Worm (Caenorhabditis elegans) whole organism, L2 larva: Measurements from ENCODE around the gene F59B2.3.

ENCODE experiments used
- C34F6.9 ChIP-seq: fragments of 150-350 bp; optimal IDR thresholded peaks from 2 replicates; lab custom pipeline; 2014; ENCODE audit warnings: missing biosample characterization, missing genetic modification characterization
- F13H6.1 ChIP-seq: sonication (generic microtip); optimal IDR thresholded peaks from 2 replicates; lab custom pipeline; 2016; ENCODE audit warnings: missing genetic modification characterization, missing compliant biosample characterization
- R02D3.7 ChIP-seq: fragments of 150-350 bp; optimal IDR thresholded peaks from 2 replicates; lab custom pipeline; 2014; ENCODE audit warnings: missing biosample characterization, missing genetic modification characterization
- Y55F3AM.14 ChIP-seq: fragments of 200-800 bp; sonication (Bioruptor generic); optimal IDR thresholded peaks from 2 replicates; lab custom pipeline; 2018; ENCODE audit warnings: mild to moderate bottlenecking, missing genetic modification characterization, missing compliant biosample characterization
- ZK546.5 ChIP-seq: sonication (generic microtip); optimal IDR thresholded peaks from 2 replicates; lab custom pipeline; 2017; ENCODE audit warnings: missing biosample characterization, missing genetic modification characterization
- alr-1 ChIP-seq: fragments of 150-350 bp; optimal IDR thresholded peaks from 2 replicates; lab custom pipeline; 2014; ENCODE audit warnings: missing biosample characterization, missing genetic modification characterization
- aly-2 ChIP-seq: fragments of 150-350 bp; optimal IDR thresholded peaks from 2 replicates; lab custom pipeline; 2014; ENCODE audit warnings: missing biosample characterization, missing genetic modification characterization
- ama-1 ChIP-seq: fragments of 150-350 bp; optimal IDR thresholded peaks from 2 replicates; lab custom pipeline; 2018; ENCODE audit warnings: inconsistent platforms
- blmp-1 ChIP-seq: sonication (generic microtip); optimal IDR thresholded peaks from 2 replicates; lab custom pipeline; 2017; ENCODE audit warnings: missing genetic modification characterization, mild to moderate bottlenecking, missing compliant biosample characterization, antibody characterized with exemption, moderate library complexity; ENCODE audit not compliant: insufficient read depth
- ceh-16 ChIP-seq: fragments of 150-350 bp; optimal IDR thresholded peaks from 2 replicates; lab custom pipeline; 2014; ENCODE audit warnings: missing biosample characterization, missing genetic modification characterization
- ceh-82 ChIP-seq: fragments of 150-350 bp; optimal IDR thresholded peaks from 2 replicates; lab custom pipeline; 2014; ENCODE audit warnings: missing biosample characterization, missing genetic modification characterization
- crh-2 ChIP-seq: sonication (generic microtip); optimal IDR thresholded peaks from 2 replicates; lab custom pipeline; 2017; ENCODE audit warnings: missing biosample characterization, missing genetic modification characterization
- dmd-4 ChIP-seq: sonication (generic microtip); optimal IDR thresholded peaks from 2 replicates; lab custom pipeline; 2017; ENCODE audit warnings: missing biosample characterization, missing genetic modification characterization
- egl-27 ChIP-seq: sonication (generic microtip); optimal IDR thresholded peaks from 3 replicates; lab custom pipeline; 2017; ENCODE audit warnings: missing biosample characterization, missing genetic modification reagents, missing genetic modification characterization
- elt-1 ChIP-seq: fragments of 150-350 bp; optimal IDR thresholded peaks from 2 replicates; lab custom pipeline; 2014; ENCODE audit warnings: missing biosample characterization, missing genetic modification characterization
- elt-3 ChIP-seq: sonication (generic microtip); optimal IDR thresholded peaks from 2 replicates; lab custom pipeline; 2017; ENCODE audit warnings: missing biosample characterization, missing genetic modification characterization
- fos-1 ChIP-seq: fragments of 150-350 bp; optimal IDR thresholded peaks from 2 replicates; lab custom pipeline; 2014; ENCODE audit warnings: missing biosample characterization, missing genetic modification characterization
- gmeb-1 ChIP-seq: fragments of 150-350 bp; optimal IDR thresholded peaks from 2 replicates; lab custom pipeline; 2014; ENCODE audit warnings: missing biosample characterization, missing genetic modification characterization
- lin-11 ChIP-seq: fragments of 150-350 bp; sonication (generic microtip); optimal IDR thresholded peaks from 2 replicates; lab custom pipeline; 2014; ENCODE audit warnings: missing biosample characterization, missing genetic modification characterization, inconsistent platforms, mixed read lengths
- lin-13 ChIP-seq: fragments of 150-350 bp; optimal IDR thresholded peaks from 2 replicates; lab custom pipeline; 2014; ENCODE audit warnings: missing biosample characterization, missing genetic modification reagents, missing genetic modification characterization
- lin-39 ChIP-seq: fragments of 150-350 bp; optimal IDR thresholded peaks from 2 replicates; lab custom pipeline; 2014; ENCODE audit warnings: missing biosample characterization, missing genetic modification reagents, missing genetic modification characterization
- lsy-2 ChIP-seq, 2 experiments: fragments of 150-350 bp in 1 of 2; sonication (generic microtip) in 1 of 2; optimal IDR thresholded peaks; 2 replicates each; lab custom pipeline; 2014 to 2017; ENCODE audit warnings: missing biosample characterization in 2 of 2, missing genetic modification characterization in 2 of 2
- mab-5 ChIP-seq: fragments of 150-350 bp; optimal IDR thresholded peaks from 2 replicates; lab custom pipeline; 2014; ENCODE audit warnings: missing biosample characterization, missing genetic modification characterization
- mbf-1 ChIP-seq: sonication (generic microtip); optimal IDR thresholded peaks from 2 replicates; lab custom pipeline; 2017; ENCODE audit warnings: missing biosample characterization, missing genetic modification characterization
- mdl-1 ChIP-seq, 2 experiments: fragments of 150-350 bp in 1 of 2; sonication (generic microtip) in 1 of 2; optimal IDR thresholded peaks; 2 replicates each; lab custom pipeline; 2017; ENCODE audit warnings: missing biosample characterization in 2 of 2, missing genetic modification characterization in 2 of 2
- nhr-10 ChIP-seq: sonication (generic microtip); optimal IDR thresholded peaks from 2 replicates; lab custom pipeline; 2017; ENCODE audit warnings: missing biosample characterization, missing genetic modification characterization
- nhr-11 ChIP-seq: fragments of 150-350 bp; optimal IDR thresholded peaks from 2 replicates; lab custom pipeline; 2014; ENCODE audit warnings: missing biosample characterization, missing genetic modification characterization
- nhr-12 ChIP-seq: fragments of 150-350 bp; optimal IDR thresholded peaks from 2 replicates; lab custom pipeline; 2014; ENCODE audit warnings: missing biosample characterization, missing genetic modification characterization
- nhr-129 ChIP-seq: fragments of 150-350 bp; optimal IDR thresholded peaks from 2 replicates; lab custom pipeline; 2014; ENCODE audit warnings: missing biosample characterization, missing genetic modification characterization
- nhr-21 ChIP-seq: fragments of 150-350 bp; optimal IDR thresholded peaks from 2 replicates; lab custom pipeline; 2014; ENCODE audit warnings: missing biosample characterization, missing genetic modification characterization
- nhr-23 ChIP-seq: fragments of 150-350 bp; optimal IDR thresholded peaks from 2 replicates; lab custom pipeline; 2014; ENCODE audit warnings: missing biosample characterization, missing genetic modification reagents, missing genetic modification characterization
- nhr-237 ChIP-seq: fragments of 150-350 bp; optimal IDR thresholded peaks from 2 replicates; lab custom pipeline; 2014; ENCODE audit warnings: missing biosample characterization, missing genetic modification characterization
- nhr-25 ChIP-seq: fragments of 150-350 bp; sonication (generic microtip); optimal IDR thresholded peaks from 3 replicates; lab custom pipeline; 2014; ENCODE audit warnings: missing biosample characterization, missing genetic modification characterization
- nhr-6 ChIP-seq: fragments of 150-350 bp; optimal IDR thresholded peaks from 2 replicates; lab custom pipeline; 2014; ENCODE audit warnings: missing biosample characterization, missing genetic modification characterization
- nhr-77 ChIP-seq: fragments of 150-350 bp; optimal IDR thresholded peaks from 2 replicates; lab custom pipeline; 2014; ENCODE audit warnings: missing biosample characterization, missing genetic modification characterization
- peb-1 ChIP-seq: fragments of 150-350 bp; optimal IDR thresholded peaks from 2 replicates; lab custom pipeline; 2014; ENCODE audit warnings: missing biosample characterization, missing genetic modification characterization
- sem-4 ChIP-seq: fragments of 150-350 bp; optimal IDR thresholded peaks from 2 replicates; lab custom pipeline; 2014; ENCODE audit warnings: missing biosample characterization, missing genetic modification reagents, missing genetic modification characterization
- skn-1 ChIP-seq: sonication (generic microtip); optimal IDR thresholded peaks from 2 replicates; lab custom pipeline; 2017; ENCODE audit warnings: missing biosample characterization, missing genetic modification characterization
- sma-3 ChIP-seq: sonication (generic microtip); optimal IDR thresholded peaks from 2 replicates; lab custom pipeline; 2016; ENCODE audit warnings: missing genetic modification reagents, missing genetic modification characterization, missing compliant biosample characterization
- sma-9 ChIP-seq, 2 experiments: fragments of 150-350 bp in 1 of 2; sonication (generic microtip) in 1 of 2; optimal IDR thresholded peaks; 2 replicates each; lab custom pipeline; 2014 to 2016; ENCODE audit warnings: missing genetic modification characterization in 2 of 2, mild to moderate bottlenecking in 1 of 2, missing biosample characterization in 1 of 2, missing compliant biosample characterization in 1 of 2, missing genetic modification reagents in 1 of 2, moderate library complexity in 1 of 2
- snpc-4 ChIP-seq: fragments of 150-350 bp; optimal IDR thresholded peaks from 2 replicates; lab custom pipeline; 2014; ENCODE audit warnings: missing biosample characterization, missing genetic modification characterization
- unc-39 ChIP-seq: fragments of 150-350 bp; optimal IDR thresholded peaks from 2 replicates; lab custom pipeline; 2014; ENCODE audit warnings: missing biosample characterization, missing genetic modification characterization
- unc-55 ChIP-seq: fragments of 150-350 bp; sonication (generic microtip); optimal IDR thresholded peaks from 3 replicates; lab custom pipeline; 2014; ENCODE audit warnings: missing biosample characterization, missing genetic modification reagents, missing genetic modification characterization
- unc-62 ChIP-seq: fragments of 150-350 bp; optimal IDR thresholded peaks from 2 replicates; lab custom pipeline; 2014; ENCODE audit warnings: missing biosample characterization, missing genetic modification reagents, missing genetic modification characterization
- zag-1 ChIP-seq: fragments of 150-350 bp; optimal IDR thresholded peaks from 2 replicates; lab custom pipeline; 2014; ENCODE audit warnings: missing biosample characterization, missing genetic modification characterization
- ztf-1 ChIP-seq: fragments of 200-800 bp; sonication (Bioruptor generic); conservative IDR thresholded peaks from 2 replicates; pipeline ENCODE4 v1.3.6; 2022; ENCODE audit warnings: missing genetic modification characterization, missing compliant biosample characterization
- ztf-11 ChIP-seq: sonication (generic microtip); optimal IDR thresholded peaks from 2 replicates; lab custom pipeline; 2017; ENCODE audit warnings: missing biosample characterization, missing genetic modification characterization
- ztf-4 ChIP-seq: fragments of 150-350 bp; optimal IDR thresholded peaks from 2 replicates; lab custom pipeline; 2014; ENCODE audit warnings: missing biosample characterization, missing genetic modification characterization

F59B2.3 gene

ce11 chrIII:8986872-8987271 is 12.7 kb downstream of the F59B2.3 start:
- TF ChIP-seq lin-39 (tag; lab: Kevin White, UChicago) (no peak), blmp-1 (peak; percentile 78), sma-9 (GFP tag; optimal IDR thresholded peaks at IDR 0.05; lab: Kevin White, UChicago) (peak; percentile 60), sma-9 (tag; optimal IDR thresholded peaks at IDR 0.05; lab: Kevin White, UChicago) (no peak), lin-13 (GFP tag; lab: Kevin White, UChicago) (peak; percentile 21), unc-62 (no peak), nhr-10 (tag; lab: Kevin White, UChicago) (no peak), nhr-6 (tag; lab: Kevin White, UChicago) (peak; percentile 42), nhr-77 (tag; lab: Kevin White, UChicago) (no peak), dmd-4 (no peak), crh-2 (tag; lab: Kevin White, UChicago) (peak; percentile 64), lsy-2 (tag; optimal IDR thresholded peaks at IDR 0.05; lab: Kevin White, UChicago) (peak in 1 of 2 experiments; percentile 38), nhr-237 (tag; lab: Kevin White, UChicago) (no peak), ama-1 (no peak), mdl-1 (tag; optimal IDR thresholded peaks at IDR 0.05; lab: Kevin White, UChicago) (peak in 1 of 2 experiments; percentile 41), Y55F3AM.14 (GFP tag; lab: Kevin White, UChicago) (no peak), elt-3 (no peak), elt-1 (no peak), egl-27 (tag; lab: Kevin White, UChicago) (peak; percentile 36), peb-1 (no peak), F13H6.1 (no peak), snpc-4 (tag; lab: Kevin White, UChicago) (no peak), ztf-11 (no peak), ztf-1 (no peak), ceh-16 (tag; lab: Kevin White, UChicago) (no peak), mab-5 (no peak), nhr-11 (no peak), sma-3 (GFP tag; lab: Kevin White, UChicago) (peak; percentile 65), nhr-12 (tag; lab: Kevin White, UChicago) (no peak), nhr-25 (peak; percentile 85), aly-2 (tag; lab: Kevin White, UChicago) (no peak), unc-39 (tag; lab: Kevin White, UChicago) (no peak), ceh-82 (tag; lab: Kevin White, UChicago) (no peak), fos-1 (tag; lab: Kevin White, UChicago) (peak; percentile 64), skn-1 (tag; lab: Kevin White, UChicago) (no peak), R02D3.7 (tag; lab: Kevin White, UChicago) (no peak), zag-1 (tag; lab: Kevin White, UChicago) (no peak), alr-1 (tag; lab: Kevin White, UChicago) (no peak), nhr-23 (tag; lab: Kevin White, UChicago) (no peak), ztf-4 (no peak), C34F6.9 (tag; lab: Kevin White, UChicago) (peak; percentile 38), nhr-129 (tag; lab: Kevin White, UChicago) (peak; percentile 28), unc-55 (GFP tag; lab: Kevin White, UChicago) (no peak), nhr-21 (tag; lab: Kevin White, UChicago) (peak; percentile 87), lin-11 (tag; lab: Kevin White, UChicago) (no peak), ZK546.5 (tag; lab: Kevin White, UChicago) (no peak), gmeb-1 (tag; lab: Kevin White, UChicago) (no peak), sem-4 (peak; percentile 23), mbf-1 (tag; lab: Kevin White, UChicago) (no peak)
